Fruit fly (Drosophila melanogaster): ENCODE results near the gene ND-PDSW.

The ND-PDSW gene

dm6 chr2L:3439502-3439901 lies 26.5 kb upstream of the ND-PDSW start:
- TF ChIP-seq ttk (optimal IDR thresholded peaks at IDR 0.05) (no peak), Sin3A (optimal IDR thresholded peaks at IDR 0.05) (no peak), insv (optimal IDR thresholded peaks at IDR 0.05) (no peak), Myc (optimal IDR thresholded peaks at IDR 0.05) (no peak), h (optimal IDR thresholded peaks at IDR 0.05) (no peak), psq (optimal IDR thresholded peaks at IDR 0.05) (no peak)

- TF ChIP-seq insv (optimal IDR thresholded peaks at IDR 0.05) (no peak), Myc (optimal IDR thresholded peaks at IDR 0.05) (no peak), psq (optimal IDR thresholded peaks at IDR 0.05) (no peak), Sin3A (optimal IDR thresholded peaks at IDR 0.05) (no peak), h (optimal IDR thresholded peaks at IDR 0.05) (no peak), ttk (optimal IDR thresholded peaks at IDR 0.05) (no peak)
These were observed 25.6 kb upstream of the ND-PDSW start for dm6 chr2L:3440322-3440721.

DNA sequence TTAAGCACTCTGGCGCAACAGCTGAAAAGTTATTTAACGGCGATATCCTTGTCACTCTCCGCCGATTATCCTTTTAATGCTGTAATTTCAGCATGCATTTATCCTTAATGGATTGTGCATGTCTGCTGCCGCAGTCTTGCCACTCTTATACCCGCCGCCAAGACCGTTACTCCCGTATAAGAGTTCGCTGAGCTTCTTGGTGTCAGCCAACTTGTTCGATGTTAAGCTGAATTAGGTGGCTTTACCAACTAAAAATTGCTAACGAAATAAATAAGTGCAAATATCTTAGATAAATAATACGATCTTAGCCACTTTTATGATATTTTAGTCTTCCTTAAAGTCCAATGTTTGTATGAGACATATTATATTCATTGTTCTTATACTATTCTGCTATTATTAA lies 24.8 kb upstream of the ND-PDSW start:
- TF ChIP-seq ttk (optimal IDR thresholded peaks at IDR 0.05) (no peak), insv (optimal IDR thresholded peaks at IDR 0.05) (no peak), h (optimal IDR thresholded peaks at IDR 0.05) (no peak), Sin3A (optimal IDR thresholded peaks at IDR 0.05) (no peak), Myc (optimal IDR thresholded peaks at IDR 0.05) (no peak), psq (optimal IDR thresholded peaks at IDR 0.05) (no peak)

DNA sequence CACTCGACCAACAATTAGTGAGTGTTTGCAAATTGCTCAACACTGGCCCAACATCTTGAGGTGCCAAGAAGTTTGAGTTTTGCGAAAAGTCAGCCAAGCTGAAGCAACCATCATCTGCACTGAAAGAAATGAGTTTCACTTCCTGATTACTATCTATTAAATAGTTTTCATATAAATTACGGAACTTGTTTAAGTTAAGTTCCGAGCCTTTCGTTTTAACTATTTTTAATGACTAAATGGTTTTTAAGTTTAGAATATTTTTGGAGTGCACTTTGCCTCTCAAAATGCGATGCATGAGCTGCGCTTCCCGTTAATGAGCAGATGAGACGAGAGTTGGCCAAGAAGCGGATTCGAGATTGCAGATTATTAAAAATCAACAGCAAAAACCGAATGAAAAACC lies 24.3 kb upstream of the ND-PDSW start:
- TF ChIP-seq Sin3A (optimal IDR thresholded peaks at IDR 0.05) (no peak), insv (optimal IDR thresholded peaks at IDR 0.05) (no peak), Myc (optimal IDR thresholded peaks at IDR 0.05) (no peak), psq (optimal IDR thresholded peaks at IDR 0.05) (no peak), h (optimal IDR thresholded peaks at IDR 0.05) (no peak), ttk (optimal IDR thresholded peaks at IDR 0.05) (no peak)

DNA sequence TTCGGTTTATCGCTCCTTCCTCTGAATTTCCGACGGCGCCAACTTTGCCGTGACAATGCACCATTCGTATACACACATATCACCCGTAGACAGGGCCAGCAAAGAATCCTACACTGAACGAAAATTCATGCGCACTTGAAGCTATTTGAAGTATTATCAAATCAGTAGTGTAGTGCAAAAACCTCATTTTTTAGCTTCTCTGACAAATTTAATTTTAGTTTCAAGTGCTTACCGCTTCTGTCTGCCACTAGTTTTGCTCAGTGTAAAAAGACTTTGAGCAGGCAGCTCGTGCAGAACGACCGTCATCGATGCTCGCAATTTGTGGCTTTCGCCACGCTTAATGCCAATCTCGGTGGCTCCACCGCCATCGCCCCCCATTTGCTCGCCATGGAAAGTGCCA lies 21.2 kb upstream of the ND-PDSW start:
- no peak for TF ChIP-seq h (optimal IDR thresholded peaks at IDR 0.05)
- TF ChIP-seq insv (optimal IDR thresholded peaks at IDR 0.05) = no peak
- no peak for TF ChIP-seq psq (optimal IDR thresholded peaks at IDR 0.05)
- no peak for TF ChIP-seq Sin3A (optimal IDR thresholded peaks at IDR 0.05)
- TF ChIP-seq ttk (optimal IDR thresholded peaks at IDR 0.05) = no peak
- TF ChIP-seq Myc (optimal IDR thresholded peaks at IDR 0.05) = no peak

- no peak for TF ChIP-seq psq (optimal IDR thresholded peaks at IDR 0.05)
- TF ChIP-seq Myc (optimal IDR thresholded peaks at IDR 0.05) = no peak
- TF ChIP-seq insv (optimal IDR thresholded peaks at IDR 0.05) = no peak
- TF ChIP-seq Sin3A (optimal IDR thresholded peaks at IDR 0.05) = no peak
- no peak for TF ChIP-seq h (optimal IDR thresholded peaks at IDR 0.05)
- no peak for TF ChIP-seq ttk (optimal IDR thresholded peaks at IDR 0.05)
These were observed 20.3 kb upstream of the ND-PDSW start, which contains the start of gene CG2772 for dm6 chr2L:3445655-3446054. Gene CG2772, plus strand, starts transcription at chr2L:3445992.

DNA sequence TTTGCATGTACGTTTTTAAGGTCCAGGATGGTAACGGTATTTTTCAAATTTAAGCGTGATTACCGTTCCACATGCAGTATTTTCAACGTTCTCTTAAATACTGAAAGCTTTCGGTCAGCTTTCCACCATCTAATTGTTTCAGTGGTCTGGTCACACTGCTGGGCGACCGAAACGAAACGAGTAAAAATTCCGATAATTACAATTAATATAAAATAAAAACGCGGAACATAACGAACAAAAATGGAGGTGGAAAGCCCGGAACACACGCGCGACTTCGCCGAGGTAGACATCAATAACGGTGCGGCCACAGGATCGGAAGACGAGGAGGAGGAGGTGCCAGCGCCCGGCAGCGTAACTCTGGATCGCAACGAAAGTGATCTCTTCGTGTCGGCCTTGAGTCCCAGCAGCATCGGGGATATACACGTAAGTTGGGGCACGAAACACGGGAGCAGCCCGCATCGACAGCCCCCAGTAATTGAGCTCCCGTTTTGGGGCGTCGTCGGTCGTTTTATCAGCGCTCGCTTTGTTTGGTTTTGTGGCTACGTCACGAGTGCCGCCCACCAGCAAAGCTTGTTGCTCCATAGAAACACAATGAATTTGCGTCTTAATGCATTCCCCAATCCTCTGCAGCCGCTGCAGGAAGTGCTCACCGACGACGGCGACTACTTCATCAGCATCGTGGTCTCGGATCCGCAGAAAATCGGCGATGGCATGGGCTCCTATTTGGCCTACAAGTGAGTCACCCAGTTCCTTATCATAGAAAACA lies 16.2 kb upstream of the ND-PDSW start, which contains the start of gene Snx1:
TSS of gene Snx1 (plus strand) at position 129 of the 766 bp plus-strand sequence.
- TF ChIP-seq Myc (optimal IDR thresholded peaks at IDR 0.05) (no peak), psq (optimal IDR thresholded peaks at IDR 0.05) (no peak), h (optimal IDR thresholded peaks at IDR 0.05) (no peak), Sin3A (optimal IDR thresholded peaks at IDR 0.05) (no peak), insv (optimal IDR thresholded peaks at IDR 0.05) (no peak), ttk (optimal IDR thresholded peaks at IDR 0.05) (no peak)

DNA sequence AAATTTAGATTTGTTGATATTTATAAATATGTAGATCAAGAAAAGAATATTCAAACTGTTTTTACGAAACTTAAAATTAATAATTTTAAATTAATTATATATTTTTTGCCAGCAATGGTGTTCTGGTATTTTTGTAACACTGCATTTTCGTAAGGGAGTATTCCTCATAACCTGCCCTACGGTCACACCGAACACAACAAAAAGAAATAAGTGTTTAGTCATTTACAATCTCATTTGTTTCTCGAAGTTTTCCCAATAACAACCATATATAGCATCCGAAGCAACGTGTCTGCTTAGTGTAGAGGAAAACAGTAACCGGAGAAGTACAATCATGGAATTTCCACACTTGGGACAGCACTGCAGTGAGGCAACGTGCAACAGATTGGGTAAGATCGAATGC lies 13.7 kb upstream of the ND-PDSW start, which contains the start of gene CG12795:
TSS of gene CG12795 (plus strand) at position 181 of the 400 bp plus-strand sequence.
- no peak for TF ChIP-seq psq (optimal IDR thresholded peaks at IDR 0.05)
- TF ChIP-seq h (optimal IDR thresholded peaks at IDR 0.05) = no peak
- no peak for TF ChIP-seq insv (optimal IDR thresholded peaks at IDR 0.05)
- TF ChIP-seq ttk (optimal IDR thresholded peaks at IDR 0.05) = no peak
- no peak for TF ChIP-seq Sin3A (optimal IDR thresholded peaks at IDR 0.05)
- TF ChIP-seq Myc (optimal IDR thresholded peaks at IDR 0.05) = no peak

dm6 chr2L:3457007-3457406 lies 8.9 kb upstream of the ND-PDSW start, which contains the start of the genes Cog3 and Sec5:
Gene Cog3, minus strand, starts transcription at chr2L:3457064.
Gene Sec5, plus strand, starts transcription at chr2L:3457302.
- no peak for TF ChIP-seq Myc (optimal IDR thresholded peaks at IDR 0.05)
- no peak for TF ChIP-seq psq (optimal IDR thresholded peaks at IDR 0.05)
- TF ChIP-seq Sin3A (optimal IDR thresholded peaks at IDR 0.05) = no peak
- no peak for TF ChIP-seq ttk (optimal IDR thresholded peaks at IDR 0.05)
- TF ChIP-seq insv (optimal IDR thresholded peaks at IDR 0.05) = no peak
- no peak for TF ChIP-seq h (optimal IDR thresholded peaks at IDR 0.05)

- TF ChIP-seq insv (optimal IDR thresholded peaks at IDR 0.05) (no peak), ttk (optimal IDR thresholded peaks at IDR 0.05) (no peak), h (optimal IDR thresholded peaks at IDR 0.05) (no peak), Sin3A (optimal IDR thresholded peaks at IDR 0.05) (no peak), psq (optimal IDR thresholded peaks at IDR 0.05) (no peak), Myc (optimal IDR thresholded peaks at IDR 0.05) (no peak)
These were observed 4.2 kb upstream of the ND-PDSW start, which contains the start of gene CG3246 for dm6 chr2L:3461760-3462159. Gene CG3246, minus strand, starts transcription at chr2L:3461952.

DNA sequence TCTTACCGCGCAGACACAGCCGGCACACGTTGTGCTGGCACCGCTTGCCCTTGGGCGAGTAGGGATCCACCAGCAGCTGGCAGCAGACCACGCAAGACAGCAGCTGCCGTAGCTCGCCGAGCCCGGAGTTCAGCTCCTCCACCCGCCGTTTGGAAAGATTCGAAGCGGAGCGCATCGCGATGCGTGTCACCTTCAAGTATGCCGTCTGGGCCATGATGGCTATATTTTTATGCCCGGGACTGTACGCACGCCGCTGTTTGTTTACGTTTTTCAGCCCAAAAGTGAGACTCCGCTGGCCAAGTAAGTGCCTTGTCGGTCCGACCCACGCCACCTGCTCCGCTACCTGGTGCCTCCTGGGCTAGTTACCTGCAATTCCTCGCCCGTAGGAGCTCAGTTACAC lies 531 bp upstream of the ND-PDSW start:
- no peak for TF ChIP-seq ttk (optimal IDR thresholded peaks at IDR 0.05)
- no peak for TF ChIP-seq Myc (optimal IDR thresholded peaks at IDR 0.05)
- TF ChIP-seq insv (optimal IDR thresholded peaks at IDR 0.05) = no peak
- no peak for TF ChIP-seq Sin3A (optimal IDR thresholded peaks at IDR 0.05)
- TF ChIP-seq h (optimal IDR thresholded peaks at IDR 0.05) = no peak
- TF ChIP-seq psq (optimal IDR thresholded peaks at IDR 0.05) = no peak

- TF ChIP-seq Myc (optimal IDR thresholded peaks at IDR 0.05) (no peak), ttk (optimal IDR thresholded peaks at IDR 0.05) (no peak), psq (optimal IDR thresholded peaks at IDR 0.05) (no peak), h (optimal IDR thresholded peaks at IDR 0.05) (no peak), Sin3A (optimal IDR thresholded peaks at IDR 0.05) (no peak), insv (optimal IDR thresholded peaks at IDR 0.05) (no peak)
These were observed 889 bp downstream of the ND-PDSW start for dm6 chr2L:3466846-3467245.

Measured in Kc167 (cell line).